Fruit fly (Drosophila melanogaster): Measurements from ENCODE around the gene HGTX.
A peak's percentile ranks its signal among the peaks of the same experiment; 100 is the strongest.

HGTX gene

dm6 chr3L:14544987-14545943 is 54.1 kb downstream of the HGTX start (continued):
- TF ChIP-seq emc (GFP tag; optimal IDR thresholded peaks at IDR 0.05) (no peak), CG6689 (GFP tag; IDR thresholded peaks at IDR 0.05) (no peak), Sox102F (GFP tag; optimal IDR thresholded peaks at IDR 0.05) (peak; percentile 67), CG4282 (GFP tag; optimal IDR thresholded peaks at IDR 0.05) (no peak), CG2199 (GFP tag; IDR thresholded peaks at IDR 0.05) (peak; percentile 64; the same call in 1 of the 3 replicates), CG13123 (GFP tag; optimal IDR thresholded peaks at IDR 0.05) (no peak), CG2120 (GFP tag; optimal IDR thresholded peaks at IDR 0.05) (peak; percentile 14), CkIIα-i1 (GFP tag; IDR thresholded peaks at IDR 0.05) (no peak), CTCF (GFP tag; optimal IDR thresholded peaks at IDR 0.05) (no peak), CG1792 (GFP tag; optimal IDR thresholded peaks at IDR 0.05) (no peak), NFAT (GFP tag; IDR thresholded peaks at IDR 0.05) (no peak), z (GFP tag; IDR thresholded peaks at IDR 0.05) (no peak), B-H1 (GFP tag; IDR thresholded peaks at IDR 0.05) (no peak), CG10565 (GFP tag; optimal IDR thresholded peaks at IDR 0.05) (no peak), Hsf (GFP tag; optimal IDR thresholded peaks at IDR 0.05) (peak; percentile 30), tio (GFP tag; optimal IDR thresholded peaks at IDR 0.05) (peak; percentile 29), toy (GFP tag; IDR thresholded peaks at IDR 0.05) (no peak), lab (GFP tag; optimal IDR thresholded peaks at IDR 0.05) (peak; percentile 58), CG2116 (GFP tag; optimal IDR thresholded peaks at IDR 0.05) (peak; percentile 29), h (optimal IDR thresholded peaks at IDR 0.05) (no peak), CG8281 (tag; optimal IDR thresholded peaks at IDR 0.05) (peak; percentile 53), sob (GFP tag; IDR thresholded peaks at IDR 0.05) (0 out of 2 replicates have a peak, but pooled peaks have one; percentile 28), CG7963 (GFP tag; IDR thresholded peaks at IDR 0.05; ENCODE audit: partially characterized antibody) (no peak), pho (GFP tag; optimal IDR thresholded peaks at IDR 0.05) (no peak), CG3726 (GFP tag; IDR thresholded peaks at IDR 0.05) (no peak), CG3281 (GFP tag; optimal IDR thresholded peaks at IDR 0.05) (peak; percentile 20), tin (GFP tag; optimal IDR thresholded peaks at IDR 0.05) (peak; percentile 50), pan (optimal IDR thresholded peaks at IDR 0.05) (no peak), pan (GFP tag; optimal IDR thresholded peaks at IDR 0.05 in 1 of 2, IDR thresholded peaks at IDR 0.05 in 1 of 2) (peak in 1 of 2 experiments; percentile 44), cg (GFP tag; optimal IDR thresholded peaks at IDR 0.05) (no peak), chn (GFP tag; optimal IDR thresholded peaks at IDR 0.05) (no peak), CG32532 (GFP tag; IDR thresholded peaks at IDR 0.05) (no peak; the same call in 1 of the 2 replicates), CG14860 (GFP tag; IDR thresholded peaks at IDR 0.05; ENCODE audit: partially characterized antibody) (no peak), D19B (GFP tag; optimal IDR thresholded peaks at IDR 0.05) (no peak), CrebB (tag; optimal IDR thresholded peaks at IDR 0.05) (no peak), sim (GFP tag; IDR thresholded peaks at IDR 0.05) (no peak), CG7372 (GFP tag; IDR thresholded peaks at IDR 0.05) (no peak), Lhr (GFP tag; optimal IDR thresholded peaks at IDR 0.05) (no peak), shn (GFP tag; optimal IDR thresholded peaks at IDR 0.05) (peak; percentile 16), sd (tag; optimal IDR thresholded peaks at IDR 0.05) (peak; percentile 55), CG43689 (GFP tag; IDR thresholded peaks at IDR 0.05) (no peak; the same call in 1 of the 2 replicates), CG6765 (GFP tag; optimal IDR thresholded peaks at IDR 0.05) (no peak), gsb-n (tag; optimal IDR thresholded peaks at IDR 0.05) (peak; percentile 9), grn (GFP tag; optimal IDR thresholded peaks at IDR 0.05) (no peak), CG12236 (GFP tag; optimal IDR thresholded peaks at IDR 0.05) (no peak), fd64A (GFP tag; optimal IDR thresholded peaks at IDR 0.05) (no peak), bowl (GFP tag; IDR thresholded peaks at IDR 0.05) (no peak), CG8924 (tag; optimal IDR thresholded peaks at IDR 0.05) (peak; percentile 69), danr (GFP tag; IDR thresholded peaks at IDR 0.05) (no peak), ind (GFP tag; optimal IDR thresholded peaks at IDR 0.05) (peak; percentile 30), CG2875 (GFP tag; optimal IDR thresholded peaks at IDR 0.05) (no peak)
